Worm (Caenorhabditis elegans) whole organism, L2 larva: Measurements from ENCODE around the gene F48F5.6.
"Not testable (repeated sequence)": the region's sequence is repeated elsewhere in the genome, so short reads cannot be mapped to it uniquely, and the experiment has no call there.

Source experiments
- nhr-77 ChIP-seq: fragments of 150-350 bp; optimal IDR thresholded peaks from 2 replicates; lab custom pipeline; 2014; ENCODE audit warnings: missing biosample characterization, missing genetic modification characterization
- snpc-4 ChIP-seq: fragments of 150-350 bp; optimal IDR thresholded peaks from 2 replicates; lab custom pipeline; 2014; ENCODE audit warnings: missing biosample characterization, missing genetic modification characterization

DNA sequence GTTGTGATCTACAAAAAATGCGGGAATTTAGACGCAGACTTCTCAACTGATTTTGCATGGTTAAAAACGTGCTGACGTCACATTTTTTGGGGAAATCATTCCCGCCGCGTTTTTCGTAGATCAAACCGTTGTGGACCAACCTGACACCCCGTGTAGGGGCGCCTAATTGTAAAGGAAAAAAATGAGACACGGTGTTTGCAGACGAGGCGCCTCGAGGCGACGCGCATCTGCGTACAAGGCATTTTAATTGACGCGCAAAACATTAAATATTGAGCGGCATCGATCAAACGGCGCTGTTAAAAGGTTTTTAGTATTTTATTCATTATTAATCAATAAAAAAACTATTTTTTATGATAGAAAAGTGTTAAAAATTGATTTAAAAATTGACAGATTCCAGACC lies 21.6 kb downstream of the F48F5.6 start:
- not testable (repeated sequence) for TF ChIP-seq snpc-4, nhr-77 (tag; lab: Kevin White, UChicago)
